Fruit fly (Drosophila melanogaster): ENCODE measurements around the gene rho-6.

rho-6 gene

dm6 chr2L:12133275-12134124 lies at the start of gene rho-6:
Gene rho-6 (minus strand): TSS chr2L:12133411.
- TF ChIP-seq CG14711 (tag; optimal IDR thresholded peaks at IDR 0.05): no peak
- TF ChIP-seq toe (GFP tag; optimal IDR thresholded peaks at IDR 0.05): no peak
- no peak for TF ChIP-seq Clk (GFP tag; optimal IDR thresholded peaks at IDR 0.05)

- TF ChIP-seq Crg-1 (GFP tag; optimal IDR thresholded peaks at IDR 0.05) (no peak), Hr96 (GFP tag; optimal IDR thresholded peaks at IDR 0.05) (no peak), pad (GFP tag; optimal IDR thresholded peaks at IDR 0.05) (no peak)
These were observed 44.4 kb upstream of the rho-6 start, which contains the start of gene atilla for dm6 chr2L:12177621-12178020. Gene atilla (minus strand): TSS chr2L:12177886.

- TF ChIP-seq CG12768 (GFP tag; optimal IDR thresholded peaks at IDR 0.05) (no peak), tj (GFP tag; optimal IDR thresholded peaks at IDR 0.05) (no peak), kay (GFP tag; ENCODE audit: borderline replicate concordance) (no peak), CG14711 (tag; optimal IDR thresholded peaks at IDR 0.05) (no peak), CG33017 (tag; optimal IDR thresholded peaks at IDR 0.05) (no peak), Mnt (GFP tag; optimal IDR thresholded peaks at IDR 0.05) (no peak), CG7101 (tag; optimal IDR thresholded peaks at IDR 0.05) (no peak), CG11617 (GFP tag; optimal IDR thresholded peaks at IDR 0.05) (no peak), cnc (optimal IDR thresholded peaks at IDR 0.05) (no peak), ovo (GFP tag; optimal IDR thresholded peaks at IDR 0.05) (no peak), Crg-1 (GFP tag; optimal IDR thresholded peaks at IDR 0.05) (no peak), CG1620 (GFP tag; optimal IDR thresholded peaks at IDR 0.05) (no peak), Clk (GFP tag; optimal IDR thresholded peaks at IDR 0.05) (no peak), CG7045 (GFP tag; optimal IDR thresholded peaks at IDR 0.05) (no peak), bab1 (GFP tag; optimal IDR thresholded peaks at IDR 0.05) (no peak), pad (GFP tag; optimal IDR thresholded peaks at IDR 0.05) (no peak), CG5204 (GFP tag; optimal IDR thresholded peaks at IDR 0.05) (no peak), toe (GFP tag; optimal IDR thresholded peaks at IDR 0.05) (no peak)
These were observed 41.4 kb upstream of the rho-6 start, which contains the start of gene bru1 for dm6 chr2L:12174493-12175129. Gene bru1 (plus strand): TSS chr2L:12175004.

dm6 chr2L:12172536-12173234 lies 39.5 kb upstream of the rho-6 start, which contains the start of the genes CG6583 and crok:
Gene CG6583 (minus strand): TSS chr2L:12172586.
Gene crok (plus strand): TSS chr2L:12172981.
- TF ChIP-seq CG14711 (tag; optimal IDR thresholded peaks at IDR 0.05): no peak
- TF ChIP-seq Mnt (GFP tag; optimal IDR thresholded peaks at IDR 0.05): no peak
- no peak for TF ChIP-seq Clk (GFP tag; optimal IDR thresholded peaks at IDR 0.05)
- no peak for TF ChIP-seq CG11617 (GFP tag; optimal IDR thresholded peaks at IDR 0.05)
- no peak for TF ChIP-seq toe (GFP tag; optimal IDR thresholded peaks at IDR 0.05)
- no peak for TF ChIP-seq bab1 (GFP tag; optimal IDR thresholded peaks at IDR 0.05)
- no peak for TF ChIP-seq tj (GFP tag; optimal IDR thresholded peaks at IDR 0.05)
- TF ChIP-seq Hr96 (GFP tag; optimal IDR thresholded peaks at IDR 0.05): no peak
- TF ChIP-seq Crg-1 (GFP tag; optimal IDR thresholded peaks at IDR 0.05): no peak
- TF ChIP-seq CG33017 (tag; optimal IDR thresholded peaks at IDR 0.05): no peak
- TF ChIP-seq pad (GFP tag; optimal IDR thresholded peaks at IDR 0.05): no peak
- TF ChIP-seq CG7101 (tag; optimal IDR thresholded peaks at IDR 0.05): no peak
- no peak for TF ChIP-seq cic (GFP tag; optimal IDR thresholded peaks at IDR 0.05)
- TF ChIP-seq ovo (GFP tag; optimal IDR thresholded peaks at IDR 0.05): no peak

dm6 chr2L:12170250-12170649 lies 37.0 kb upstream of the rho-6 start, which contains the start of gene CG17217:
Gene CG17217 (plus strand): TSS chr2L:12170550.
- TF ChIP-seq cnc (optimal IDR thresholded peaks at IDR 0.05): no peak
- no peak for TF ChIP-seq Hr96 (GFP tag; optimal IDR thresholded peaks at IDR 0.05)
- no peak for TF ChIP-seq tj (GFP tag; optimal IDR thresholded peaks at IDR 0.05)
- TF ChIP-seq CG14711 (tag; optimal IDR thresholded peaks at IDR 0.05): no peak
- no peak for TF ChIP-seq Crg-1 (GFP tag; optimal IDR thresholded peaks at IDR 0.05)
- TF ChIP-seq bab1 (GFP tag; optimal IDR thresholded peaks at IDR 0.05): no peak
- no peak for TF ChIP-seq pad (GFP tag; optimal IDR thresholded peaks at IDR 0.05)
- TF ChIP-seq CG33017 (tag; optimal IDR thresholded peaks at IDR 0.05): no peak
- TF ChIP-seq kay (GFP tag; ENCODE audit: borderline replicate concordance): no peak
- TF ChIP-seq CG5204 (GFP tag; optimal IDR thresholded peaks at IDR 0.05): no peak
- no peak for TF ChIP-seq CG7101 (tag; optimal IDR thresholded peaks at IDR 0.05)

- TF ChIP-seq tj (GFP tag; optimal IDR thresholded peaks at IDR 0.05) (no peak), ovo (GFP tag; optimal IDR thresholded peaks at IDR 0.05) (no peak)
These were observed 30.7 kb upstream of the rho-6 start, which contains the start of gene ZnT33D for dm6 chr2L:12163941-12164340. Gene ZnT33D (plus strand): TSS chr2L:12164241.

Data from whole organism, adult.